Worm (Caenorhabditis elegans): ENCODE measurements around the gene ctg-2.

ce11 chrII:8481731-8482253 is 33.1 kb upstream of the ctg-2 start, which contains the start of gene M05D6.5:
- TF ChIP-seq nhr-12 (tag; optimal IDR thresholded peaks at IDR 0.05) (no peak), nhr-77 (tag; optimal IDR thresholded peaks at IDR 0.05) (no peak), nhr-129 (tag; optimal IDR thresholded peaks at IDR 0.05) (no peak), snpc-4 (tag; optimal IDR thresholded peaks at IDR 0.05) (no peak), R02D3.7 (tag; optimal IDR thresholded peaks at IDR 0.05) (no peak), lin-13 (GFP tag; optimal IDR thresholded peaks at IDR 0.05) (no peak), unc-39 (tag; optimal IDR thresholded peaks at IDR 0.05) (no peak), zag-1 (tag; optimal IDR thresholded peaks at IDR 0.05) (no peak), mdl-1 (tag; optimal IDR thresholded peaks at IDR 0.05) (no peak), nhr-237 (tag; optimal IDR thresholded peaks at IDR 0.05) (no peak), mab-5 (tag; optimal IDR thresholded peaks at IDR 0.05) (no peak), ztf-1 (GFP tag; conservative IDR thresholded peaks at IDR 0.05) (no peak), blmp-1 (tag; optimal IDR thresholded peaks at IDR 0.05; ENCODE audit: insufficient read depth) (no peak), skn-1 (tag; optimal IDR thresholded peaks at IDR 0.05) (no peak)

Data from whole organism, L2 larva.